Fruit fly (Drosophila melanogaster) ovary, adult (tissue): ENCODE results near the gene REPTOR.

Source experiments
- CG17801 ChIP-seq: fragments of 200-800 bp; optimal IDR thresholded peaks from 2 replicates; lab custom pipeline; 2019; ENCODE audit warnings: missing biosample characterization, mild to moderate bottlenecking, missing genetic modification characterization, moderate library complexity; ENCODE audit not compliant: partially characterized antibody

The REPTOR gene

dm6 chr3R:24596881-24597280, 14.2 kb upstream of the REPTOR start:
- TF ChIP-seq CG17801 (GFP tag; lab: Kevin White, UChicago): no peak

- TF ChIP-seq CG17801 (GFP tag; lab: Kevin White, UChicago): no peak
Measured at dm6 chr3R:24595330-24596114, 12.9 kb upstream of the REPTOR start.

dm6 chr3R:24593733-24594132, 11.1 kb upstream of the REPTOR start:
- TF ChIP-seq CG17801 (GFP tag; lab: Kevin White, UChicago): no peak

- TF ChIP-seq CG17801 (GFP tag; lab: Kevin White, UChicago): no peak
Measured at dm6 chr3R:24590276-24590675, 7.6 kb upstream of the REPTOR start.

dm6 chr3R:24588829-24589638, 6.4 kb upstream of the REPTOR start:
- TF ChIP-seq CG17801 (GFP tag; lab: Kevin White, UChicago): peak; percentile 45

- TF ChIP-seq CG17801 (GFP tag; lab: Kevin White, UChicago): peak; percentile 57
Measured at dm6 chr3R:24586453-24586886, 3.8 kb upstream of the REPTOR start.

dm6 chr3R:24585042-24585698, 2.5 kb upstream of the REPTOR start, which contains the start of the genes CG13625 and mld:
Gene CG13625 (minus strand): TSS chr3R:24585160.
Gene mld (plus strand): TSS chr3R:24585653.
- no peak for TF ChIP-seq CG17801 (GFP tag; lab: Kevin White, UChicago)

dm6 chr3R:24581891-24582668, 584 bp downstream of the REPTOR start:
- peak; percentile 13 for TF ChIP-seq CG17801 (GFP tag; lab: Kevin White, UChicago)

dm6 chr3R:24580963-24581277, 1.7 kb downstream of the REPTOR start:
- no peak for TF ChIP-seq CG17801 (GFP tag; lab: Kevin White, UChicago)

- TF ChIP-seq CG17801 (GFP tag; lab: Kevin White, UChicago): no peak
Measured at dm6 chr3R:24580067-24580962, 2.3 kb downstream of the REPTOR start.

- TF ChIP-seq CG17801 (GFP tag; lab: Kevin White, UChicago): no peak
Measured at dm6 chr3R:24577355-24577754, 5.3 kb downstream of the REPTOR start.

- TF ChIP-seq CG17801 (GFP tag; lab: Kevin White, UChicago): peak; percentile 64
Measured at dm6 chr3R:24575787-24576413, 6.8 kb downstream of the REPTOR start.

- TF ChIP-seq CG17801 (GFP tag; lab: Kevin White, UChicago): no peak
Measured at dm6 chr3R:24575109-24575508, 7.6 kb downstream of the REPTOR start.
